Fruit fly (Drosophila melanogaster) S2 (cell line): ENCODE measurements around the gene COX6CL.

ENCODE experiments used
- CG8478 ChIP-seq: fragments of >200 bp; optimal IDR thresholded peaks from 2 replicates; lab custom pipeline; 2018
- CTCF ChIP-seq, 2 experiments: fragments of >200 bp; optimal IDR thresholded peaks; 2 replicates each; lab custom pipeline; 2018

DNA sequence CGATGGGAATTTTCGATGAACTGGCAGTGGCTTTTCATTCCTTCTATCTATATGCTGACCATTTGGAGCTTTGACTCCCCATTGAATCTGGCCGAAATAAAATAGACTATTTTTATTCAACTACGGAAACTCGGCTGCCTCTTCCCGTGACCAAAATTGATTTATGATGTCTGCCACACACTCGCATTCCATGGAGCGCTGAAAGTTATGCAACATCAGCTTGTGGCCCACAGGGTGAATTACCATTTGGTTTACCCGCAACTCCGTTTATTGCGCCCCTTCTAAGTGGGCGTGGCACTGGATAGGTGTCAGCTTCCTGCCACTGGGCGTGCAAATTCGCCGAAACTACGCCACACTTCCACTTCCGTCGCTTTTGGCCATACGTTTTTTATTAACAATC lies 25.1 kb downstream of the COX6CL start:
- TF ChIP-seq CG8478 (no peak), CTCF (optimal IDR thresholded peaks at IDR 0.05; lab: Kevin White, UChicago) (no peak)
